Worm (Caenorhabditis elegans): ENCODE results near the gene algn-6.

DNA sequence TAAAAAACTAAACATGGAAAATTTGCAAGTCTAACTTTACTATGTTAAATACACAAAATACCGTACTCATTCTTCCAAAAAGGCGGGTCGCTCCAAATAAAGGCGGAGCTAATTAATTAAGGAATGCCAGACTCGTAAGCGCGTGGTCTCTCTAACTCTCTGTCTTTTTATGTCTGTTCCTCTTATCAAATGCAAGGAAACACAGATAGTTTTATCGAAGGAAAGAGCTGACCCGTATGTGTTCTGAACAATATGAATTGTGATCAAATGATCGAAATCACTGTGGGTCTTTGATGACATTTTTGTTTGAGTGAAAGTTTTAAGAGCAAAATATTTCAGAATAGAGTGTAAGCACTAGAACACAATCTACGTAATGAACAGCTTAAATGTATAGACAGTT, 38.2 kb upstream of the algn-6 start:
- no peak for TF ChIP-seq ama-1 (optimal IDR thresholded peaks at IDR 0.05)
- TF ChIP-seq hmg-4 (GFP tag; optimal IDR thresholded peaks at IDR 0.05): no peak
- no peak for TF ChIP-seq ceh-13 (GFP tag; optimal IDR thresholded peaks at IDR 0.05)
- TF ChIP-seq tbx-37 (GFP tag; conservative IDR thresholded peaks at IDR 0.05): no peak
- TF ChIP-seq flt-1 (GFP tag; IDR thresholded peaks at IDR 0.05): no peak

All from whole organism, early embryonic.